Fruit fly (Drosophila melanogaster): ENCODE data around the gene CG4281.
A peak's percentile ranks its signal among the peaks of the same experiment; 100 is the strongest.

The CG4281 gene

DNA sequence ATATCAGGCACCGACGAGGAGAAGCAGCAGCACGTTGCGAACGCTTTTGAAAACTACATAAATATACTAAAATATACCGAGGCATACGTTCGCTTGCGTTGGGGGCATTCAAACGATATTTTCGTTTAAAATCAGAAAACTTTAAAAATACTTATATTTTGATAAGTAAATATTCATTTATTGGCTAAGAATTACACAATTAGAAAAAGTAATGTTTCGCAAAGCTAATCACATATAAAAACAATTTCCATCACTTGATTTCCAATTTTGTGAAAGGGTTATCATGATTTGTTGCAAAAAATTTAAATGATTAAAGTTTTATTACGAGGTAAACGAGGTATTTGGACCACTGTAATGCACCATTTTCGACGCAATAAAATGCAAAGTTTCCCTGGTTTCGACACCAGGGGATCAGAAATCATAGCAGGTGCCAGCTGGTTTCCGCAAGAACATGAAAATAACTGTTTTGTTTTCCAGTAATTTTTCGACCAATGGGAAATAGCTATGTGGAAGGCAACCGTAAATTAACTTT is 11.0 kb upstream of the CG4281 start, which contains the start of gene CG4045:
TSS of gene CG4045 (minus strand) at position 55 of the 532 bp plus-strand sequence.
- TF ChIP-seq tai (GFP tag; optimal IDR thresholded peaks at IDR 0.05): no peak
- no peak for TF ChIP-seq woc (GFP tag; optimal IDR thresholded peaks at IDR 0.05)
- no peak for TF ChIP-seq OdsH (GFP tag; optimal IDR thresholded peaks at IDR 0.05)
- TF ChIP-seq rgr (GFP tag; optimal IDR thresholded peaks at IDR 0.05): no peak
- peak; percentile 9 for TF ChIP-seq fru (GFP tag; optimal IDR thresholded peaks at IDR 0.05)
- peak; percentile 10 for TF ChIP-seq Myc (optimal IDR thresholded peaks at IDR 0.05)
- TF ChIP-seq dl (GFP tag; optimal IDR thresholded peaks at IDR 0.05; ENCODE audit: insufficient read depth in 1 of 2, partially characterized antibody in 2 of 2): no peak
- no peak for TF ChIP-seq Jra (GFP tag; optimal IDR thresholded peaks at IDR 0.05)
- no peak for TF ChIP-seq Abd-B (GFP tag; optimal IDR thresholded peaks at IDR 0.05)
- peak in 1 of 2 experiments; percentile 1 for TF ChIP-seq foxo (GFP tag; optimal IDR thresholded peaks at IDR 0.05)
- peak; percentile 0 for TF ChIP-seq HLH106 (tag; optimal IDR thresholded peaks at IDR 0.05)
- no peak for TF ChIP-seq Rel (GFP tag; optimal IDR thresholded peaks at IDR 0.05)
- peak; percentile 30 for TF ChIP-seq Rel (tag; optimal IDR thresholded peaks at IDR 0.05)

DNA sequence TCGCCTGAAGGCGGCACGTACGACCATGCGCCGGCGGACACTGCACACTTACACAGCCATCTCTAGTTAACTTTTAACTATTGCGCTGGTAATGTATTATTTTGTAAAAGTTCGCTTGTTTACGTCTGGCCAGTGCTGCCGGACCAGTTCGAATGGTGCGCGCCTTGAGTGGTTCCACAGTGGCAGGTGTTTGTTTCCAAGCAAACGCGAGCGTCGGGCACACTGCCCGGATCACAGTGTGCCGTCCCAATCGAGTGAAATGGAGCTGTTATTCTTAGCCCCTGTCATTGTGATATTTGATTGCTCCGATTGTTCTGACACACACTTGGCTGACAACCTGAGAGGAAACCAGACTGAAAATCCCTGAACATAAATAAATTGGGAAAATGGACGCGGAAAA is 8.4 kb upstream of the CG4281 start, which contains the start of gene CG4199:
TSS of gene CG4199 (minus strand) at position 159 of the 400 bp plus-strand sequence.
- TF ChIP-seq foxo (GFP tag; optimal IDR thresholded peaks at IDR 0.05) (peak in 1 of 2 experiments; percentile 27), Rel (GFP tag; optimal IDR thresholded peaks at IDR 0.05) (no peak), Rel (tag; optimal IDR thresholded peaks at IDR 0.05) (peak; percentile 58), h (GFP tag; optimal IDR thresholded peaks at IDR 0.05) (peak; percentile 18), woc (GFP tag; optimal IDR thresholded peaks at IDR 0.05) (no peak), br (GFP tag; optimal IDR thresholded peaks at IDR 0.05) (no peak), Vsx2 (GFP tag; optimal IDR thresholded peaks at IDR 0.05; ENCODE audit: partially characterized antibody) (no peak), jim (GFP tag; optimal IDR thresholded peaks at IDR 0.05) (no peak), Sp1 (GFP tag; optimal IDR thresholded peaks at IDR 0.05) (no peak), dsf (GFP tag; optimal IDR thresholded peaks at IDR 0.05; ENCODE audit: borderline replicate concordance) (no peak), fru (GFP tag; optimal IDR thresholded peaks at IDR 0.05) (peak; percentile 12), tai (GFP tag; optimal IDR thresholded peaks at IDR 0.05) (no peak), Hnf4 (GFP tag; optimal IDR thresholded peaks at IDR 0.05) (no peak)

DNA sequence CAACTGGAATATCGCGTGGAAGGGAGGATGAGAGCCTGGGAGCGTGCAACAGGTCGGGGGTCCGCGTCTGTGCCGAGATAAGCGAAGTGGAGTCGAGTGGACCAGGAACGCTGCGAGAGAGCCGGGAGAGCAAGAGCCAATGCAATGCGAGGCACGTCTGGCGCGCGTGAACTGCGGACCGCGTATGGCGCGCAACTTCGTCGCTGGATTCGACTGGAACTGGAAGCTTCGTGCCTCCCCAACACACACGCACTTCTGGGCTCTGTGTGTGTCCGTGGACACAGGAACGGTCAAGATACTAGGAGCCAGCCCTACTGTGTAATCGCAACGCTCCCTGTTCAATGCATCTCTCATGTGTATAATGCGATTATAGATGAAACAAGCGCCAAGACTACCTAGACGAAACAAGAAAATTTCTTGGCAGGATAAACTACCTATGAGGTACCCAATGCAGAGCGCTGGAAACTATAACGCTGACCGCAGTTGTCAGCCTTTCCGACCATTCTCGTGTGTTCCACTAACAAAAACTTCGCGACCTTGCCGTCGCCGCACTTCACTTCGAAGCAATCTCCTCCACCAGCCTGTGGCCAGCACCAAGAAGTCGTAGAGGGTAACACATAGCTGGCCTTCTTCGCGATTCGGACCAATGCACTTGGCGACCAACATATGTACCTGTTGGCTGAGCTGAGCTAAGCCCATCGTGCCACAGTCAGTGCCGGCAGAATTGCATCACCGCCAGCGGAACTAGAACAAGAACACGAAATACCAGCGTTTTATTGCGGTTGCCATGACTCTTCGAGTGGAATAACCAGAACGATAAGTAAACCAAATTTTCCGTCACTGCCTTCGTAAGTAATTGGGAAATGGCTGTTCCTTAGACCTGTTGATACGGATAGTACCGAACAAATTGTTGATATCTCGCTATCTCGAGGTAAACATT is 7.2 kb upstream of the CG4281 start, which contains the start of gene Rtca:
TSS of gene Rtca (plus strand) at position 536 of the 940 bp plus-strand sequence.
- TF ChIP-seq Rel (GFP tag; optimal IDR thresholded peaks at IDR 0.05): peak; percentile 38
- peak; percentile 54 for TF ChIP-seq Rel (tag; optimal IDR thresholded peaks at IDR 0.05)
- TF ChIP-seq h (GFP tag; optimal IDR thresholded peaks at IDR 0.05): peak; percentile 91
- TF ChIP-seq psq (GFP tag; optimal IDR thresholded peaks at IDR 0.05): peak; percentile 81
- peak; percentile 90 for TF ChIP-seq rgr (GFP tag; optimal IDR thresholded peaks at IDR 0.05)
- TF ChIP-seq foxo (GFP tag; optimal IDR thresholded peaks at IDR 0.05): peak; percentile 5 to 92
- TF ChIP-seq Dif (GFP tag; optimal IDR thresholded peaks at IDR 0.05; ENCODE audit: partially characterized antibody): peak; percentile 79
- peak; percentile 8 for TF ChIP-seq sv (GFP tag; optimal IDR thresholded peaks at IDR 0.05)
- TF ChIP-seq CG32264 (GFP tag; optimal IDR thresholded peaks at IDR 0.05): peak; percentile 58
- TF ChIP-seq dmrt93B (GFP tag; optimal IDR thresholded peaks at IDR 0.05): peak; percentile 77
- peak; percentile 90 for TF ChIP-seq br (GFP tag; optimal IDR thresholded peaks at IDR 0.05)
- TF ChIP-seq tai (GFP tag; optimal IDR thresholded peaks at IDR 0.05): no peak
- TF ChIP-seq ey (GFP tag; optimal IDR thresholded peaks at IDR 0.05): peak; percentile 93
- TF ChIP-seq CG9705 (GFP tag; optimal IDR thresholded peaks at IDR 0.05): peak; percentile 70
- TF ChIP-seq Hr83 (GFP tag; optimal IDR thresholded peaks at IDR 0.05; ENCODE audit: poor library complexity, severe bottlenecking): no peak
- peak; percentile 87 for TF ChIP-seq OdsH (GFP tag; optimal IDR thresholded peaks at IDR 0.05)
- peak; percentile 63 to 82 for TF ChIP-seq dl (GFP tag; optimal IDR thresholded peaks at IDR 0.05; ENCODE audit: insufficient read depth in 1 of 2, partially characterized antibody in 2 of 2)
- TF ChIP-seq fru (GFP tag; optimal IDR thresholded peaks at IDR 0.05): peak; percentile 94
- peak; percentile 83 for TF ChIP-seq HLH106 (tag; optimal IDR thresholded peaks at IDR 0.05)
- peak; percentile 84 for TF ChIP-seq Sp1 (GFP tag; optimal IDR thresholded peaks at IDR 0.05)
- no peak for TF ChIP-seq jim (GFP tag; optimal IDR thresholded peaks at IDR 0.05)
- peak; percentile 83 for TF ChIP-seq Hnf4 (GFP tag; optimal IDR thresholded peaks at IDR 0.05)
- no peak for TF ChIP-seq GATAd (GFP tag; optimal IDR thresholded peaks at IDR 0.05)
- peak; percentile 96 for TF ChIP-seq woc (GFP tag; optimal IDR thresholded peaks at IDR 0.05)
- peak; percentile 20 for TF ChIP-seq Mio (GFP tag; optimal IDR thresholded peaks at IDR 0.05)
- no peak for TF ChIP-seq sage (GFP tag; optimal IDR thresholded peaks at IDR 0.05)
- no peak for TF ChIP-seq pan (optimal IDR thresholded peaks at IDR 0.05)
